Fruit fly (Drosophila melanogaster): Measurements from ENCODE around the gene CG5823.

CG5823 gene

dm6 chr3R:17534325-17535105 is at the start of gene CG5823, which contains the start of gene P5cr-2:
CG5823 (minus strand) TSS chr3R:17534587.
P5cr-2 (plus strand) TSS chr3R:17534815.
- no peak for TF ChIP-seq CG8478 (optimal IDR thresholded peaks at IDR 0.05)

DNA sequence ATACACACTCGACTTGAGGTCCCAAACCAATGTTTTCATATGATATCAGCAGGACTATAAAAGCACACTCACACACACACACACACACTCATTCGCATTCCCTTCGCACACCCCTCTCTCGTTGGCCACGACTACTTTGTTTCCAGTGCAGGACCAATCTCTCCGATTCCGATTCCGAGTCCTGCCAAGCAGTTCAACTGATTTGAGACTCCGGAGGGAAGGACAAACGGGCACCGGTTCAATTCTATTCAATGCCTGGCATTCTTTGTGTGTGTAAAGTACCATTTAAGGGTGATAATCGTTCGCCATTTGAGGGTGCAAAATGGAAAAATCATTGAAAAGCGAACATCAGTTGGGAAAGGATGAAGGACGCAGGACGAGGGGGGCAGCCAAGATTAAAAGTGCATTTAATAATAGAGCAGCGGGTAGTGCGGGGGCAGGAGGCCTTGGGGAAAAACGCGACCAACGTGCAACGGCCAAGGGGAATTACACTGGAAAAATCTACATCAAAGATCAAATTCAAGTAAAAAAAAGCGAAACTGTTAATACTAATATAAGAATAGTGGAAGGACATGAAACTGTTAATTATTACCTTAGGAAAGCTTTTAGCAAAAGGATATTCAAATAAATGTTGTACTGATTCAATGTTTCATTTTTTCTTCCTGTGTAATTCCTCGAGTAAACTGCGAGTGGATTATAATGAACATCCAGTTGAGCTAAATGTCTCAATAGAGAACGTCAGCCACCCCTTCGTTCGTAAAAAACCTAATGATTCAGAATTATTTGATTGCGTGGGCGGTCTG is 49.5 kb upstream of the CG5823 start:
- TF ChIP-seq EcR (GFP tag; optimal IDR thresholded peaks at IDR 0.05) (no peak), usp (GFP tag; optimal IDR thresholded peaks at IDR 0.05) (no peak), pan (optimal IDR thresholded peaks at IDR 0.05) (no peak), Dll (optimal IDR thresholded peaks at IDR 0.05) (no peak), psq (optimal IDR thresholded peaks at IDR 0.05) (no peak), CG8478 (optimal IDR thresholded peaks at IDR 0.05) (no peak)

dm6 chr3R:17566619-17567489 is 32.5 kb upstream of the CG5823 start:
- TF ChIP-seq psq (optimal IDR thresholded peaks at IDR 0.05) = no peak
- no peak for TF ChIP-seq Dll (optimal IDR thresholded peaks at IDR 0.05)
- TF ChIP-seq usp (GFP tag; optimal IDR thresholded peaks at IDR 0.05) = no peak
- TF ChIP-seq CG8478 (optimal IDR thresholded peaks at IDR 0.05) = no peak
- TF ChIP-seq EcR (GFP tag; optimal IDR thresholded peaks at IDR 0.05) = no peak
- no peak for TF ChIP-seq pan (optimal IDR thresholded peaks at IDR 0.05)

DNA sequence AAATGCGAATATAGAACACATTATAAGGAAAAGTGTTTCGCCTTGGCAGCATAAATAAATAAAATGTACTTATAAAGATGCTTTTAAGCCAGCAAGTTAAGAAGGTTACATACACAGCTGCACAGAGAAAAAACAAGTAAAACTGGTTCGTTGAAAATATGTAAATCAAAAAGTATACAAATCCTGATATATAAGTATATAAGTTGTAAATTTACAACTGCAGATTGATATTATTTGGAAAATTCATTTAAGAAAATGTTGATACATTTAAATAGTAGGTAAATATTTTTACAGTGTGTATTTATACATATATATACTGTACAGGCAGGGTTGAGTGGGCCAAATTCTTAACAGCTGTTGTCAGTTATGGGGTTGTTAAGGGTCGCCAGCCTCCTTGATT is 30.4 kb upstream of the CG5823 start:
- TF ChIP-seq psq (optimal IDR thresholded peaks at IDR 0.05) (no peak), CG8478 (optimal IDR thresholded peaks at IDR 0.05) (no peak), usp (GFP tag; optimal IDR thresholded peaks at IDR 0.05) (no peak), EcR (GFP tag; optimal IDR thresholded peaks at IDR 0.05) (no peak), Dll (optimal IDR thresholded peaks at IDR 0.05) (no peak), pan (optimal IDR thresholded peaks at IDR 0.05) (no peak)

dm6 chr3R:17561175-17561574 is 26.8 kb upstream of the CG5823 start:
- TF ChIP-seq usp (GFP tag; optimal IDR thresholded peaks at IDR 0.05) (no peak), EcR (GFP tag; optimal IDR thresholded peaks at IDR 0.05) (no peak), CG8478 (optimal IDR thresholded peaks at IDR 0.05) (no peak), pan (optimal IDR thresholded peaks at IDR 0.05) (no peak), psq (optimal IDR thresholded peaks at IDR 0.05) (no peak), Dll (optimal IDR thresholded peaks at IDR 0.05) (no peak)

dm6 chr3R:17558630-17559029 is 24.2 kb upstream of the CG5823 start, which contains the start of gene Hmx:
Hmx (plus strand) TSS chr3R:17558930.
- TF ChIP-seq pan (optimal IDR thresholded peaks at IDR 0.05) (no peak), EcR (GFP tag; optimal IDR thresholded peaks at IDR 0.05) (no peak), usp (GFP tag; optimal IDR thresholded peaks at IDR 0.05) (no peak), Dll (optimal IDR thresholded peaks at IDR 0.05) (no peak), CG8478 (optimal IDR thresholded peaks at IDR 0.05) (no peak), psq (optimal IDR thresholded peaks at IDR 0.05) (no peak)

dm6 chr3R:17557487-17557886 is 23.1 kb upstream of the CG5823 start:
- peak; percentile 43 for TF ChIP-seq Dll (optimal IDR thresholded peaks at IDR 0.05)
- TF ChIP-seq CG8478 (optimal IDR thresholded peaks at IDR 0.05) = no peak
- TF ChIP-seq pan (optimal IDR thresholded peaks at IDR 0.05) = no peak
- no peak for TF ChIP-seq EcR (GFP tag; optimal IDR thresholded peaks at IDR 0.05)

dm6 chr3R:17550827-17551468 is 16.6 kb upstream of the CG5823 start:
- no peak for TF ChIP-seq pan (optimal IDR thresholded peaks at IDR 0.05)

dm6 chr3R:17549985-17550384 is 15.6 kb upstream of the CG5823 start:
- no peak for TF ChIP-seq Dll (optimal IDR thresholded peaks at IDR 0.05)

DNA sequence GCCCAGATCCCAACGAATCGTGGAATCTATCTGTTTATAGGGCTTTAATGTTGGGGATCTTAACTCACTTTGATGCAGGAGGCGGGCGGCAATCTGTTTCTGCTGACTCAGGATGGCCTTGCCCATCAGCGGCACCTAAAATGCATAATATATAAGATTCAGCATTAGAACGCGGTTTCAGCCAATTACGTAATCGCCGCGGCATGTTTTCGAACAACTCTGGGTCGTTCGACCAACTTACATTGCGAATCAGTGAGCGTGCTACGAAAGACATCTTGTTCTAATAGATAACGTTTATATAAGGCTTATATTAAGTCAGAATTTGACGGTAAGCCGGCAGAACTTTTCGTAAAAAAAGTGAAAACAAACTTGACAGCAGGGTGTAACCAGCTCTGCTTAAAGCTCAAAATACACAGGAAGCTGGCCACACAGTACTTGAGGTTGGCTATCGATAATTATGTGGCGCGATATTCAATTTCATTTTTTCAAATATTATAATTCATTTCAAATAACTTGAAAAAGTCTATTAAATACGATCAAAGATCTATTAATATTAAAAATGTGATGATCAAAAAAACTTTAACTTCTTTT is 11.8 kb upstream of the CG5823 start, which contains the start of gene Prx3:
TSS of gene Prx3 (minus strand) at position 417 of the 591 bp plus-strand sequence.
- TF ChIP-seq usp (GFP tag; optimal IDR thresholded peaks at IDR 0.05) = no peak

DNA sequence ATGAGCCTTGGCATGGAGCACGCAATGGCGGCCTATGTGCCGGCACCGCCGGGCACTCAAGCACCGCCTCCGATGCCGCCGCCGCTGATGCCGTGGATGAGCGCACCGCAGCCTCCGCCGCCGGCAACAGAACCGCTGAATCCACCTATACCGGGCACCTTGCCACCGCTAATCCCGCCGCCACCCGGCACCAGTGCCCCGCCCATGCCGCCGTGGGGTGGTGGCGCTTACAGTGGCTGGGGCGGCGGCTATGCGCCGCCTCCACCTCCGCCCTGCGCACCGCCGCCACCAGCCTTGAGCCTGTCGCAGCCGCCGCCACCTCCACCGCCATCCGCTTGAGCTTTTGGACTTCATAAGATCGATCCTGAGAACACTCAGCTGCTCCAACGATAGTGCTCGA is 10.2 kb upstream of the CG5823 start:
- no peak for TF ChIP-seq pan (optimal IDR thresholded peaks at IDR 0.05)

DNA sequence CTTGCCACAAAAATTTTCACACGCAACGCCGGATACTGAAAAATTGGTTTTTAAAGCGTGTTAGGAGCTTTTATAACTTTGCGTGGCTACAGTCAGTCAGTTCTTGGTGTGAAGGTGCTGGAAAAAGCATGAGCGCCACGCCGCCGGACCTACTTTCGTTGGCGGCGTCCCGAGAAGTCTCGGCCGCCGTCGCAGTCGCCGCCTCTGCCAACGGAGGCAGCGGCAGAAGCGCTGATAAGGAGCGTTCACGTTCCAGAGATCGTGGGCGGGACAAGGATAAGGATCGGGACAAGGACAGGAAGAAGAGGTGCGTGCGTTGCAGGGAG is 6.1 kb upstream of the CG5823 start:
- TF ChIP-seq Dll (optimal IDR thresholded peaks at IDR 0.05) = no peak
- TF ChIP-seq EcR (GFP tag; optimal IDR thresholded peaks at IDR 0.05) = no peak
- no peak for TF ChIP-seq psq (optimal IDR thresholded peaks at IDR 0.05)
- no peak for TF ChIP-seq CG8478 (optimal IDR thresholded peaks at IDR 0.05)
- TF ChIP-seq pan (optimal IDR thresholded peaks at IDR 0.05) = no peak
- no peak for TF ChIP-seq usp (GFP tag; optimal IDR thresholded peaks at IDR 0.05)
